Fruit fly (Drosophila melanogaster) whole organism, embryonic: ENCODE results near the gene CG12096.

Experiments used
- Adf1 ChIP-seq: fragments of 200-800 bp; sonication (Bioruptor generic); IDR thresholded peaks from 2 replicates; pipeline ENCODE4 v1.3.6; 2022; ENCODE audit warnings: missing biosample characterization, missing genetic modification characterization
- Asciz ChIP-seq: fragments of 200-800 bp; sonication (Bioruptor generic); optimal IDR thresholded peaks from 2 replicates; lab custom pipeline; 2017; ENCODE audit warnings: missing biosample characterization, mild to moderate bottlenecking, missing genetic modification characterization, missing genetic modification reagents
- B-H2 ChIP-seq: fragments of 200-800 bp; sonication (Bioruptor generic); optimal IDR thresholded peaks from 2 replicates; lab custom pipeline; 2018; ENCODE audit warnings: missing biosample characterization, mild to moderate bottlenecking, missing genetic modification characterization
- BtbVII ChIP-seq: fragments of 200-800 bp; sonication (Bioruptor generic); optimal IDR thresholded peaks from 3 replicates; lab custom pipeline; 2017; ENCODE audit warnings: missing biosample characterization, mild to moderate bottlenecking, missing genetic modification characterization
- CG10366 ChIP-seq: fragments of 200-800 bp; sonication (Bioruptor generic); IDR thresholded peaks from 2 replicates; pipeline ENCODE4 v1.3.6; 2022; ENCODE audit warnings: missing biosample characterization, missing genetic modification characterization
- CG10431 ChIP-seq: fragments of 200-800 bp; sonication (Bioruptor generic); optimal IDR thresholded peaks from 3 replicates; lab custom pipeline; 2018; ENCODE audit warnings: missing biosample characterization, mild to moderate bottlenecking, missing genetic modification characterization
- CG10959 ChIP-seq: fragments of 200-800 bp; sonication (Bioruptor generic); IDR thresholded peaks from 2 replicates; pipeline ENCODE4 v1.3.6; 2022; ENCODE audit warnings: missing biosample characterization, missing genetic modification characterization
- CG12104 ChIP-seq: fragments of 200-800 bp; sonication (Bioruptor generic); optimal IDR thresholded peaks from 3 replicates; lab custom pipeline; 2016; ENCODE audit warnings: missing biosample characterization, missing genetic modification characterization
- CG13287 ChIP-seq: fragments of 200-800 bp; sonication (Bioruptor generic); IDR thresholded peaks from 2 replicates; pipeline ENCODE4 v1.3.6; 2022; ENCODE audit warnings: missing biosample characterization, missing genetic modification characterization; ENCODE audit not compliant: partially characterized antibody
- CG13775 ChIP-seq: fragments of 200-800 bp; sonication (Bioruptor generic); optimal IDR thresholded peaks from 3 replicates; lab custom pipeline; 2017; ENCODE audit warnings: missing biosample characterization, mild to moderate bottlenecking, missing genetic modification characterization
- CG18262 ChIP-seq: fragments of 200-800 bp; optimal IDR thresholded peaks from 3 replicates; lab custom pipeline; 2019; ENCODE audit warnings: missing biosample characterization, mild to moderate bottlenecking, missing genetic modification characterization, moderate library complexity
- CG30431 ChIP-seq: fragments of 200-800 bp; sonication (Bioruptor generic); optimal IDR thresholded peaks from 2 replicates; lab custom pipeline; 2017; ENCODE audit warnings: missing biosample characterization, missing genetic modification characterization
- CG31388 ChIP-seq: fragments of 200-800 bp; sonication (Bioruptor generic); optimal IDR thresholded peaks from 2 replicates; lab custom pipeline; 2016; ENCODE audit warnings: missing biosample characterization, missing genetic modification characterization
- CG32532 ChIP-seq: fragments of 200-800 bp; sonication (Bioruptor generic); IDR thresholded peaks from 2 replicates; pipeline ENCODE4 v1.3.6; 2022; ENCODE audit warnings: missing biosample characterization, missing genetic modification characterization
- CG3838 ChIP-seq: fragments of 200-800 bp; sonication (Bioruptor generic); optimal IDR thresholded peaks from 3 replicates; lab custom pipeline; 2016; ENCODE audit warnings: missing biosample characterization, missing genetic modification characterization
- CG3995 ChIP-seq: fragments of 200-800 bp; sonication (Bioruptor generic); optimal IDR thresholded peaks from 3 replicates; lab custom pipeline; 2016; ENCODE audit warnings: missing biosample characterization, missing genetic modification characterization
- CG4404 ChIP-seq: fragments of 200-800 bp; sonication (Bioruptor generic); IDR thresholded peaks from 2 replicates; pipeline ENCODE4 v1.3.6; 2022; ENCODE audit warnings: missing biosample characterization, missing genetic modification characterization
- CG7928 ChIP-seq: fragments of 200-800 bp; sonication (Bioruptor generic); optimal IDR thresholded peaks from 2 replicates; lab custom pipeline; 2017; ENCODE audit warnings: missing biosample characterization, mild to moderate bottlenecking, missing genetic modification characterization
- CG9876 ChIP-seq: fragments of 200-800 bp; sonication (Bioruptor generic); optimal IDR thresholded peaks from 2 replicates; lab custom pipeline; 2016; ENCODE audit warnings: missing biosample characterization, missing genetic modification characterization
- CkIIα-i1 ChIP-seq: fragments of 200-800 bp; sonication (Bioruptor generic); IDR thresholded peaks from 2 replicates; pipeline ENCODE4 v1.3.6; 2022; ENCODE audit warnings: missing biosample characterization, missing genetic modification characterization
- Dek ChIP-seq: fragments of 200-800 bp; sonication (Bioruptor generic); optimal IDR thresholded peaks from 3 replicates; lab custom pipeline; 2019; ENCODE audit warnings: missing biosample characterization, mild to moderate bottlenecking, missing genetic modification characterization, moderate library complexity
- Dfd ChIP-seq, 2 experiments: fragments of >200 bp; optimal IDR thresholded peaks; 2 replicates each; lab custom pipeline; 2017; ENCODE audit warnings: missing biosample characterization in 2 of 2, missing genetic modification characterization in 2 of 2
- Dip2 ChIP-seq: fragments of 200-800 bp; sonication (Bioruptor generic); IDR thresholded peaks from 2 replicates; pipeline ENCODE4 v1.3.6; 2022; ENCODE audit warnings: missing biosample characterization, missing genetic modification characterization
- Eip74EF ChIP-seq, 2 experiments: fragments of 200-800 bp in 1 of 2; fragments of >200 bp in 1 of 2; sonication (Bioruptor generic) in 1 of 2; optimal IDR thresholded peaks; 2 replicates each; lab custom pipeline; 2017 to 2019; ENCODE audit warnings: missing biosample characterization in 2 of 2, missing genetic modification characterization in 2 of 2, mild to moderate bottlenecking in 1 of 2, moderate library complexity in 1 of 2
- Elba2 ChIP-seq: fragments of 200-800 bp; sonication (Bioruptor generic); optimal IDR thresholded peaks from 3 replicates; lab custom pipeline; 2016; ENCODE audit warnings: missing biosample characterization, missing genetic modification characterization
- Fer2 ChIP-seq: fragments of 200-800 bp; sonication (Bioruptor generic); optimal IDR thresholded peaks from 2 replicates; lab custom pipeline; 2018; ENCODE audit warnings: missing biosample characterization, mild to moderate bottlenecking, missing genetic modification characterization, moderate library complexity
- Med ChIP-seq: fragments of 200-800 bp; sonication (Bioruptor generic); peaks from one replicate; lab custom pipeline; 2016; ENCODE audit warnings: missing biosample characterization, missing genetic modification characterization, mild to moderate bottlenecking, inconsistent platforms, moderate library complexity
- NC2β ChIP-seq: fragments of 200-800 bp; sonication (Bioruptor generic); optimal IDR thresholded peaks from 2 replicates; lab custom pipeline; 2016; ENCODE audit warnings: missing biosample characterization, missing genetic modification characterization
- Rx ChIP-seq: fragments of 200-800 bp; sonication (Bioruptor generic); IDR thresholded peaks from 2 replicates; pipeline ENCODE4 v1.3.6; 2022; ENCODE audit warnings: missing biosample characterization, missing genetic modification characterization
- Taf1 ChIP-seq: fragments of 200-800 bp; sonication (Bioruptor generic); IDR thresholded peaks from 2 replicates; pipeline ENCODE4 v1.3.6; 2022; ENCODE audit warnings: missing biosample characterization, missing genetic modification characterization
- abd-A ChIP-seq: fragments of 200-800 bp; sonication (Bioruptor generic); optimal IDR thresholded peaks from 3 replicates; lab custom pipeline; 2019; ENCODE audit warnings: missing biosample characterization, mild to moderate bottlenecking, missing genetic modification characterization, moderate library complexity
- bab2 ChIP-seq: fragments of 200-800 bp; sonication (Bioruptor generic); optimal IDR thresholded peaks from 2 replicates; lab custom pipeline; 2016; ENCODE audit warnings: missing biosample characterization, missing genetic modification characterization
- bbx ChIP-seq: fragments of 200-800 bp; sonication (Bioruptor generic); IDR thresholded peaks from 2 replicates; pipeline ENCODE4 v1.3.6; 2022; ENCODE audit warnings: missing biosample characterization, missing genetic modification characterization; ENCODE audit not compliant: partially characterized antibody
- chm ChIP-seq: fragments of 200-800 bp; sonication (Bioruptor generic); IDR thresholded peaks from 2 replicates; pipeline ENCODE4 v1.3.6; 2022; ENCODE audit warnings: missing biosample characterization, missing genetic modification characterization
- ci ChIP-seq: fragments of 200-800 bp; sonication (Bioruptor generic); IDR thresholded peaks from 3 replicates; pipeline ENCODE4 v1.3.6; 2022; ENCODE audit warnings: missing biosample characterization, missing genetic modification characterization
- en ChIP-seq: fragments of 200-800 bp; sonication (Bioruptor generic); optimal IDR thresholded peaks from 2 replicates; lab custom pipeline; 2016; ENCODE audit warnings: missing biosample characterization, missing genetic modification characterization
- fd96Cb ChIP-seq: fragments of 200-800 bp; sonication (Bioruptor generic); optimal IDR thresholded peaks from 2 replicates; lab custom pipeline; 2018; ENCODE audit warnings: missing biosample characterization, mild to moderate bottlenecking, missing genetic modification characterization, moderate library complexity
- jumu ChIP-seq: fragments of 200-800 bp; sonication (Bioruptor generic); optimal IDR thresholded peaks from 3 replicates; lab custom pipeline; 2016; ENCODE audit warnings: missing biosample characterization, missing genetic modification characterization
- kah ChIP-seq: fragments of 200-800 bp; sonication (Bioruptor generic); optimal IDR thresholded peaks from 2 replicates; lab custom pipeline; 2018; ENCODE audit warnings: missing biosample characterization, mild to moderate bottlenecking, missing genetic modification characterization
- kay ChIP-seq: fragments of 200-800 bp; sonication (Bioruptor generic); optimal IDR thresholded peaks from 2 replicates; lab custom pipeline; 2016; ENCODE audit warnings: missing biosample characterization, missing genetic modification characterization
- ken ChIP-seq: fragments of 200-800 bp; sonication (Bioruptor generic); IDR thresholded peaks from 3 replicates; pipeline ENCODE4 v1.3.6; 2022; ENCODE audit warnings: missing biosample characterization, missing genetic modification characterization
- mam ChIP-seq: fragments of 200-800 bp; sonication (Bioruptor generic); optimal IDR thresholded peaks from 3 replicates; lab custom pipeline; 2016; ENCODE audit warnings: missing biosample characterization, missing genetic modification characterization
- nmo ChIP-seq: fragments of 200-800 bp; sonication (Bioruptor generic); optimal IDR thresholded peaks from 2 replicates; lab custom pipeline; 2018; ENCODE audit warnings: missing biosample characterization, mild to moderate bottlenecking, missing genetic modification characterization, moderate library complexity
- oc ChIP-seq: fragments of 200-800 bp; sonication (Bioruptor generic); optimal IDR thresholded peaks from 2 replicates; lab custom pipeline; 2018; ENCODE audit warnings: missing biosample characterization, mild to moderate bottlenecking, missing genetic modification characterization, moderate library complexity
- onecut ChIP-seq: fragments of 200-800 bp; sonication (Bioruptor generic); IDR thresholded peaks from 2 replicates; pipeline ENCODE4 v1.3.6; 2022; ENCODE audit warnings: missing biosample characterization, missing genetic modification characterization
- pzg ChIP-seq: fragments of 200-800 bp; sonication (Bioruptor generic); optimal IDR thresholded peaks from 3 replicates; lab custom pipeline; 2018; ENCODE audit warnings: missing biosample characterization, mild to moderate bottlenecking, missing genetic modification characterization, moderate library complexity
- ranshi ChIP-seq: fragments of 200-800 bp; sonication (Bioruptor generic); IDR thresholded peaks from 2 replicates; pipeline ENCODE4 v1.3.6; 2022; ENCODE audit warnings: missing biosample characterization, missing genetic modification characterization
- rib ChIP-seq: fragments of 200-800 bp; sonication (Bioruptor generic); IDR thresholded peaks from 2 replicates; pipeline ENCODE4 v1.3.6; 2022; ENCODE audit warnings: missing biosample characterization, missing genetic modification characterization
- shn ChIP-seq: fragments of 200-800 bp; sonication (Bioruptor generic); optimal IDR thresholded peaks from 3 replicates; lab custom pipeline; 2016; ENCODE audit warnings: missing biosample characterization, missing genetic modification characterization
- vvl ChIP-seq: fragments of 200-800 bp; sonication (Bioruptor generic); IDR thresholded peaks from 2 replicates; pipeline ENCODE4 v1.3.6; 2022; ENCODE audit warnings: missing biosample characterization, missing genetic modification characterization
- zfh1 ChIP-seq: fragments of 200-800 bp; sonication (Bioruptor generic); IDR thresholded peaks from 3 replicates; pipeline ENCODE4 v1.3.6; 2022; ENCODE audit warnings: missing biosample characterization, missing genetic modification characterization

The CG12096 gene

DNA sequence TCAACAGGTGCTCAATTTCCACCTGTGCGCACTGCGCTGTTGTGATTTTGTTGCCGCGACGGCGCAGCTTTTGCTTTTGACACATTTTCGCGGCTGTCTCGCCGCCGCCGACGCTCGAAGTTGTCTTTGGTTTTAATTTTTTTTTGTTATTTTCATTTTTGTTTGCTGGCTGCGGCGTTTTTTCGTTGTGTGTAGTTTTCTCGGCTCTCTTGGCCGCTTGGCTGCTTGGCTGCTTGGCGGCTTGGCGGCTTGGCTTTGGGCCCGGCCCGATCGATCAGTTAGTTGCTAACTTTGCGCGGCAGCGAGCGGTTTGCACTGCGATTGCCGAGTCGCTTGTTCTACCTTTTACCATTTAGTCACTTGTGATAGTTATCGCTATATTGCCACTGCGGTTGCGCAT is 44.5 kb upstream of the CG12096 start, which contains the start of gene CG42237 (continued):
- TF ChIP-seq CG12104 (GFP tag; lab: Kevin White, UChicago) (no peak), onecut (GFP tag; lab: Robert Waterston, UW) (peak; percentile 29; the same call in 1 of the 2 replicates), Elba2 (no peak), vvl (GFP tag; lab: Robert Waterston, UW) (0 out of 2 replicates have a peak, but pooled peaks have one; percentile 43), CG32532 (GFP tag; lab: Robert Waterston, UW) (no peak), CG10431 (GFP tag; lab: Kevin White, UChicago) (no peak), chm (GFP tag; lab: Robert Waterston, UW) (peak; percentile 21; the same call in 1 of the 2 replicates), CG4404 (GFP tag; lab: Robert Waterston, UW) (no peak), ken (GFP tag; lab: Robert Waterston, UW) (0 out of 3 replicates have a peak, but pooled peaks have one; percentile 19), Asciz (GFP tag; lab: Kevin White, UChicago) (no peak), kay (no peak), CG18262 (tag; lab: Kevin White, UChicago) (no peak), fd96Cb (no peak), Dip2 (GFP tag; lab: Robert Waterston, UW) (no peak), CG9876 (GFP tag; lab: Kevin White, UChicago) (no peak), CkIIα-i1 (GFP tag; lab: Robert Waterston, UW) (no peak), en (GFP tag; lab: Kevin White, UChicago) (no peak), Taf1 (GFP tag; lab: Robert Waterston, UW) (no peak), CG10959 (no peak), kah (GFP tag; lab: Kevin White, UChicago) (no peak), Rx (no peak), Adf1 (GFP tag; lab: Robert Waterston, UW) (peak; percentile 48; the same call in 1 of the 2 replicates), CG10366 (GFP tag; lab: Robert Waterston, UW) (no peak), nmo (GFP tag; lab: Kevin White, UChicago) (no peak), CG3838 (GFP tag; lab: Kevin White, UChicago) (no peak), CG3995 (no peak), Dek (no peak), ranshi (no peak), rib (GFP tag; lab: Robert Waterston, UW) (0 out of 2 replicates have a peak, but pooled peaks have one; percentile 11), CG13287 (GFP tag; lab: Robert Waterston, UW) (0 out of 2 replicates have a peak, but pooled peaks have one; percentile 10), BtbVII (GFP tag; lab: Kevin White, UChicago) (no peak), NC2β (GFP tag; lab: Kevin White, UChicago) (no peak), ci (0 out of 3 replicates have a peak, but pooled peaks have one; percentile 24)

- no peak for TF ChIP-seq zfh1 (GFP tag; lab: Robert Waterston, UW)
- TF ChIP-seq bab2: peak; percentile 3
- no peak for TF ChIP-seq pzg (GFP tag; lab: Kevin White, UChicago)
- TF ChIP-seq CG31388: no peak
- no peak for TF ChIP-seq oc (tag; lab: Kevin White, UChicago)
- TF ChIP-seq mam (GFP tag; lab: Kevin White, UChicago): no peak
- no peak for TF ChIP-seq jumu (GFP tag; lab: Kevin White, UChicago)
- no peak for TF ChIP-seq kay
- no peak for TF ChIP-seq Dfd (GFP tag; optimal IDR thresholded peaks at IDR 0.05; lab: Kevin White, UChicago)
- TF ChIP-seq B-H2: no peak
- TF ChIP-seq CG7928 (GFP tag; lab: Kevin White, UChicago): no peak
- TF ChIP-seq bbx (GFP tag; lab: Robert Waterston, UW): no peak
- TF ChIP-seq abd-A: no peak
- TF ChIP-seq Fer2: no peak
- peak; percentile 57 for TF ChIP-seq Med (GFP tag; lab: Kevin White, UChicago)
- peak in 1 of 2 experiments; percentile 14 for TF ChIP-seq Eip74EF (GFP tag; optimal IDR thresholded peaks at IDR 0.05; lab: Kevin White, UChicago)
- no peak for TF ChIP-seq CG10959
- TF ChIP-seq shn: no peak
- TF ChIP-seq CG13775: no peak
- no peak for TF ChIP-seq CG30431
Observed at dm6 chrX:13116438-13117243, 42.8 kb upstream of the CG12096 start.
